Worm (Caenorhabditis elegans) whole organism, mixed stage, embryonic: ENCODE measurements around the gene srz-102.

Experiments
- elt-1 ChIP-seq: sonication (generic microtip); optimal IDR thresholded peaks from 2 replicates; lab custom pipeline; 2017; ENCODE audit warnings: missing genetic modification characterization, mild to moderate bottlenecking, missing compliant biosample characterization, antibody characterized with exemption, moderate library complexity, borderline replicate concordance; ENCODE audit not compliant: insufficient read depth
- elt-3 ChIP-seq: fragments of 150-350 bp; optimal IDR thresholded peaks from 2 replicates; lab custom pipeline; 2014; ENCODE audit warnings: missing biosample characterization, missing genetic modification characterization
- lsy-2 ChIP-seq: fragments of 150-350 bp; optimal IDR thresholded peaks from 2 replicates; lab custom pipeline; 2014; ENCODE audit warnings: missing biosample characterization, missing genetic modification characterization
- mab-5 ChIP-seq: fragments of 150-350 bp; optimal IDR thresholded peaks from 2 replicates; lab custom pipeline; 2014; ENCODE audit warnings: missing biosample characterization, missing genetic modification characterization
- mep-1 ChIP-seq: fragments of 150-350 bp; optimal IDR thresholded peaks from 2 replicates; lab custom pipeline; 2017; ENCODE audit warnings: missing biosample characterization, missing genetic modification reagents, missing genetic modification characterization, inconsistent platforms
- nhr-12 ChIP-seq: fragments of 150-350 bp; optimal IDR thresholded peaks from 2 replicates; lab custom pipeline; 2014; ENCODE audit warnings: missing biosample characterization, missing genetic modification characterization
- nhr-2 ChIP-seq: fragments of 150-350 bp; optimal IDR thresholded peaks from 2 replicates; lab custom pipeline; 2014; ENCODE audit warnings: missing biosample characterization, missing genetic modification characterization
- nhr-237 ChIP-seq: fragments of 150-350 bp; optimal IDR thresholded peaks from 2 replicates; lab custom pipeline; 2014; ENCODE audit warnings: missing biosample characterization, missing genetic modification characterization
- nhr-28 ChIP-seq: fragments of 150-350 bp; optimal IDR thresholded peaks from 2 replicates; lab custom pipeline; 2014; ENCODE audit warnings: missing biosample characterization, missing genetic modification characterization
- nhr-76 ChIP-seq: sonication (generic microtip); optimal IDR thresholded peaks from 2 replicates; lab custom pipeline; 2017; ENCODE audit warnings: missing biosample characterization, missing genetic modification characterization
- snpc-4 ChIP-seq: fragments of 150-350 bp; optimal IDR thresholded peaks from 2 replicates; lab custom pipeline; 2014; ENCODE audit warnings: missing biosample characterization, missing genetic modification characterization
- tbx-8 ChIP-seq: fragments of 200-800 bp; sonication (Bioruptor generic); optimal IDR thresholded peaks from 2 replicates; lab custom pipeline; 2018; ENCODE audit warnings: mild to moderate bottlenecking, missing genetic modification characterization, moderate library complexity, missing compliant biosample characterization
- unc-62 ChIP-seq: fragments of 150-350 bp; optimal IDR thresholded peaks from 2 replicates; lab custom pipeline; 2014; ENCODE audit warnings: missing biosample characterization, missing genetic modification reagents, missing genetic modification characterization
- zip-8 ChIP-seq: fragments of 150-350 bp; optimal IDR thresholded peaks from 2 replicates; lab custom pipeline; 2014; ENCODE audit warnings: missing biosample characterization, missing genetic modification characterization

DNA sequence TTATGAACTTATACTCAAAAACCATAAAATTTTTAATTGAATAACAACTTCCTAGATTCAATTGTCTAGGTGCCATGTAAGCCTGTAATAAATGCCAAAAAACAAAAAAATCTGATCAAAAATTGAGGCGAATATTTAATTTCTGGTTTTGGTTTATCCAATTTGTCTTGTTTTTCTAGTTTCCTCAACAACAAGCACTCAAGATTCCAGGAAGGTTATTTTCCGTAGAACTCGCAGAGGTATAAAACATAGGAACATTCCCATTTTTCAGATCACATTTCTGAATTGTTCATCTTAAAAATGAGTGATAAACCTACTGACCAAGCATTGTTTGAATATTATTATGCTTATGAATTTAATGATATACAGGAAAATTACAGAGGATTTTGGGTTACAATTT, 9.9 kb downstream of the srz-102 start, which contains the start of gene srw-41:
- TF ChIP-seq mep-1 (tag; lab: Kevin White, UChicago) (no peak), nhr-28 (tag; lab: Kevin White, UChicago) (no peak), nhr-76 (tag; lab: Kevin White, UChicago) (no peak), unc-62 (GFP tag; lab: Kevin White, UChicago) (no peak), nhr-12 (tag; lab: Kevin White, UChicago) (no peak), zip-8 (no peak), nhr-2 (tag; lab: Kevin White, UChicago) (no peak), elt-1 (tag; lab: Kevin White, UChicago) (no peak), mab-5 (tag; lab: Kevin White, UChicago) (no peak), lsy-2 (tag; lab: Kevin White, UChicago) (no peak), elt-3 (tag; lab: Kevin White, UChicago) (no peak), nhr-237 (tag; lab: Kevin White, UChicago) (no peak), tbx-8 (no peak), snpc-4 (tag; lab: Kevin White, UChicago) (no peak)
